Worm (Caenorhabditis elegans) whole organism, young adult: Measurements from ENCODE around the gene eng-1.

Experiments used
- F57C9.4 ChIP-seq: sonication (generic microtip); optimal IDR thresholded peaks from 2 replicates; lab custom pipeline; 2017; ENCODE audit warnings: mild to moderate bottlenecking, missing genetic modification characterization, missing compliant biosample characterization
- Y53F4B.3 ChIP-seq: fragments of 200-800 bp; sonication (Bioruptor generic); IDR thresholded peaks from 2 replicates; pipeline ENCODE4 v1.3.6; 2022; ENCODE audit warnings: missing genetic modification reagents, missing genetic modification characterization, missing compliant biosample characterization
- Y56A3A.18 ChIP-seq: fragments of 200-800 bp; sonication (Bioruptor generic); IDR thresholded peaks from 2 replicates; pipeline ENCODE4 v1.3.6; 2022; ENCODE audit warnings: missing genetic modification reagents, missing genetic modification characterization, missing compliant biosample characterization
- Y67H2A.10 ChIP-seq: fragments of 200-800 bp; sonication (Bioruptor generic); conservative IDR thresholded peaks from 2 replicates; pipeline ENCODE4 v1.3.6; 2022; ENCODE audit warnings: missing genetic modification reagents, missing genetic modification characterization, missing compliant biosample characterization
- ama-1 ChIP-seq, 3 experiments: fragments of 150-350 bp in 1 of 3; sonication (generic microtip) in 2 of 3; optimal IDR thresholded peaks; 2 replicates each; lab custom pipeline; 2014 to 2018; ENCODE audit warnings: missing biosample characterization in 2 of 3, missing genetic modification characterization in 2 of 3, missing genetic modification reagents in 2 of 3
- egrh-3 ChIP-seq: fragments of 200-800 bp; sonication (Bioruptor generic); IDR thresholded peaks from 2 replicates; pipeline ENCODE4 v1.3.6; 2022; ENCODE audit warnings: missing genetic modification reagents, missing genetic modification characterization, missing compliant biosample characterization
- hmg-1.2 ChIP-seq: fragments of 200-800 bp; sonication (Bioruptor generic); IDR thresholded peaks from 2 replicates; pipeline ENCODE4 v1.3.6; 2022; ENCODE audit warnings: missing genetic modification reagents, missing genetic modification characterization, missing compliant biosample characterization
- lin-35 ChIP-seq, 3 experiments: fragments of 150-350 bp in 2 of 3; sonication (generic microtip) in 1 of 3; optimal IDR thresholded peaks; 2 replicates each; lab custom pipeline; 2014 to 2018; ENCODE audit warnings: missing biosample characterization in 3 of 3, missing genetic modification characterization in 3 of 3, missing genetic modification reagents in 3 of 3
- xnd-1 ChIP-seq: sonication (generic microtip); optimal IDR thresholded peaks from 2 replicates; lab custom pipeline; 2016; ENCODE audit warnings: missing genotype, missing genetic modification reagents, missing genetic modification characterization, missing compliant biosample characterization

- TF ChIP-seq ama-1 (optimal IDR thresholded peaks at IDR 0.05; lab: Kevin White, UChicago) (no peak), ama-1 (GFP tag; optimal IDR thresholded peaks at IDR 0.05; lab: Kevin White, UChicago) (no peak), Y67H2A.10 (no peak), egrh-3 (GFP tag; lab: Robert Waterston, UW) (no peak), hmg-1.2 (no peak), lin-35 (GFP tag; optimal IDR thresholded peaks at IDR 0.05; lab: Kevin White, UChicago) (no peak), Y56A3A.18 (GFP tag; lab: Robert Waterston, UW) (no peak), xnd-1 (tag; lab: Kevin White, UChicago) (no peak), Y53F4B.3 (GFP tag; lab: Robert Waterston, UW) (no peak), F57C9.4 (tag; lab: Kevin White, UChicago) (no peak)
Observed at ce11 chrIII:5839147-5839546, 29.2 kb downstream of the eng-1 start.
